Fruit fly (Drosophila melanogaster) whole organism, embryonic: ENCODE measurements around the gene Gorab.

Experiments
- ATbp ChIP-seq: fragments of 200-800 bp; sonication (Bioruptor generic); optimal IDR thresholded peaks from 2 replicates; lab custom pipeline; 2017; ENCODE audit warnings: missing biosample characterization, mild to moderate bottlenecking, missing genetic modification characterization, missing genetic modification reagents
- B-H1 ChIP-seq: fragments of 200-800 bp; sonication (Bioruptor generic); IDR thresholded peaks from 3 replicates; pipeline ENCODE4 v1.3.6; 2022; ENCODE audit warnings: missing biosample characterization, missing genetic modification characterization
- CG10274 ChIP-seq: fragments of 200-800 bp; sonication (Bioruptor generic); optimal IDR thresholded peaks from 3 replicates; lab custom pipeline; 2017; ENCODE audit warnings: missing biosample characterization, mild to moderate bottlenecking, missing genetic modification characterization
- CG12155 ChIP-seq: fragments of 200-800 bp; sonication (Bioruptor generic); optimal IDR thresholded peaks from 3 replicates; lab custom pipeline; 2016; ENCODE audit warnings: missing biosample characterization, missing genetic modification characterization
- CG12219 ChIP-seq: fragments of 200-800 bp; sonication (Bioruptor generic); optimal IDR thresholded peaks from 3 replicates; lab custom pipeline; 2018; ENCODE audit warnings: missing biosample characterization, mild to moderate bottlenecking, missing genetic modification characterization
- CG1233 ChIP-seq: fragments of 200-800 bp; sonication (Bioruptor generic); optimal IDR thresholded peaks from 4 replicates; lab custom pipeline; 2018; ENCODE audit warnings: missing biosample characterization, mild to moderate bottlenecking, missing genetic modification characterization
- CG12942 ChIP-seq: fragments of 200-800 bp; sonication (Bioruptor generic); optimal IDR thresholded peaks from 3 replicates; lab custom pipeline; 2016; ENCODE audit warnings: missing biosample characterization, missing genetic modification characterization
- CG14710 ChIP-seq: fragments of 200-800 bp; sonication (Bioruptor generic); optimal IDR thresholded peaks from 3 replicates; lab custom pipeline; 2019; ENCODE audit warnings: missing biosample characterization, mild to moderate bottlenecking, missing genetic modification characterization, moderate library complexity
- CG15269 ChIP-seq: fragments of 200-800 bp; sonication (Bioruptor generic); optimal IDR thresholded peaks from 2 replicates; lab custom pipeline; 2018; ENCODE audit warnings: missing biosample characterization, mild to moderate bottlenecking, missing genetic modification characterization, moderate library complexity
- CG2678 ChIP-seq: fragments of 200-800 bp; sonication (Bioruptor generic); optimal IDR thresholded peaks from 3 replicates; lab custom pipeline; 2019; ENCODE audit warnings: missing biosample characterization, mild to moderate bottlenecking, missing genetic modification characterization, moderate library complexity
- CG2712 ChIP-seq: fragments of 200-800 bp; optimal IDR thresholded peaks from 3 replicates; lab custom pipeline; 2019; ENCODE audit warnings: missing biosample characterization, mild to moderate bottlenecking, missing genetic modification characterization, moderate library complexity
- CG2875 ChIP-seq: fragments of 200-800 bp; sonication (Bioruptor generic); optimal IDR thresholded peaks from 2 replicates; lab custom pipeline; 2017; ENCODE audit warnings: missing biosample characterization, mild to moderate bottlenecking, missing genetic modification characterization, missing genetic modification reagents
- CG2889 ChIP-seq: fragments of 200-800 bp; sonication (Bioruptor generic); IDR thresholded peaks from 3 replicates; pipeline ENCODE4 v1.3.6; 2022; ENCODE audit warnings: missing biosample characterization, missing genetic modification characterization
- CG32767 ChIP-seq: fragments of 200-800 bp; sonication (Bioruptor generic); IDR thresholded peaks from 2 replicates; pipeline ENCODE4 v1.3.6; 2022; ENCODE audit warnings: missing biosample characterization, missing genetic modification characterization
- CG3407 ChIP-seq: fragments of 200-800 bp; sonication (Bioruptor generic); optimal IDR thresholded peaks from 2 replicates; lab custom pipeline; 2018; ENCODE audit warnings: missing biosample characterization, mild to moderate bottlenecking, missing genetic modification characterization
- CG4730 ChIP-seq: fragments of 200-800 bp; sonication (Bioruptor generic); IDR thresholded peaks from 2 replicates; pipeline ENCODE4 v1.3.6; 2022; ENCODE audit warnings: missing biosample characterization, missing genetic modification characterization
- CG4854 ChIP-seq: fragments of 200-800 bp; sonication (Bioruptor generic); optimal IDR thresholded peaks from 2 replicates; lab custom pipeline; 2016; ENCODE audit warnings: missing biosample characterization, missing genetic modification characterization, inconsistent platforms
- CG6683 ChIP-seq: fragments of 200-800 bp; sonication (Bioruptor generic); optimal IDR thresholded peaks from 2 replicates; lab custom pipeline; 2017; ENCODE audit warnings: missing biosample characterization, mild to moderate bottlenecking, missing genetic modification characterization, missing genetic modification reagents
- CG7372 ChIP-seq: fragments of 200-800 bp; sonication (Bioruptor generic); IDR thresholded peaks from 2 replicates; pipeline ENCODE4 v1.3.6; 2022; ENCODE audit warnings: missing biosample characterization, missing genetic modification characterization
- CG7839 ChIP-seq: fragments of 200-800 bp; sonication (Bioruptor generic); optimal IDR thresholded peaks from 3 replicates; lab custom pipeline; 2018; ENCODE audit warnings: missing biosample characterization, mild to moderate bottlenecking, missing genetic modification characterization, moderate library complexity
- CG7963 ChIP-seq: fragments of 200-800 bp; sonication (Bioruptor generic); IDR thresholded peaks from 3 replicates; pipeline ENCODE4 v1.3.6; 2022; ENCODE audit warnings: missing biosample characterization, missing genetic modification characterization; ENCODE audit not compliant: partially characterized antibody
- CG8924 ChIP-seq: fragments of 200-800 bp; optimal IDR thresholded peaks from 3 replicates; lab custom pipeline; 2019; ENCODE audit warnings: missing biosample characterization, mild to moderate bottlenecking, missing genetic modification characterization, moderate library complexity
- CG9609 ChIP-seq: fragments of 200-800 bp; sonication (Bioruptor generic); optimal IDR thresholded peaks from 3 replicates; lab custom pipeline; 2016; ENCODE audit warnings: missing biosample characterization, missing genetic modification characterization
- E2f2 ChIP-seq: fragments of 200-800 bp; sonication (Bioruptor generic); IDR thresholded peaks from 2 replicates; pipeline ENCODE4 v1.3.6; 2022; ENCODE audit warnings: missing biosample characterization, missing genetic modification characterization
- ERR ChIP-seq: fragments of 200-800 bp; sonication (Bioruptor generic); optimal IDR thresholded peaks from 2 replicates; lab custom pipeline; 2016; ENCODE audit warnings: missing biosample characterization, missing genetic modification characterization
- Hr51 ChIP-seq, 2 experiments: fragments of 200-800 bp; sonication (Bioruptor generic); optimal IDR thresholded peaks; 2 replicates in 1 of 2; 3 replicates in 1 of 2; lab custom pipeline; 2016 to 2018; ENCODE audit warnings: missing biosample characterization in 2 of 2, missing genetic modification characterization in 2 of 2, mild to moderate bottlenecking in 1 of 2, moderate library complexity in 1 of 2
- Hr78 ChIP-seq, 2 experiments: fragments of 200-800 bp in 1 of 2; fragments of >200 bp in 1 of 2; sonication (Bioruptor generic) in 1 of 2; optimal IDR thresholded peaks; 2 replicates each; lab custom pipeline; 2017 to 2019; ENCODE audit warnings: missing biosample characterization in 2 of 2, missing genetic modification characterization in 2 of 2, mild to moderate bottlenecking in 1 of 2, moderate library complexity in 1 of 2
- NfI ChIP-seq: fragments of 200-800 bp; sonication (Bioruptor generic); optimal IDR thresholded peaks from 3 replicates; lab custom pipeline; 2018; ENCODE audit warnings: missing biosample characterization, mild to moderate bottlenecking, missing genetic modification characterization, moderate library complexity
- Rx ChIP-seq: fragments of 200-800 bp; sonication (Bioruptor generic); IDR thresholded peaks from 2 replicates; pipeline ENCODE4 v1.3.6; 2022; ENCODE audit warnings: missing biosample characterization, missing genetic modification characterization
- ac ChIP-seq: fragments of 200-800 bp; sonication (Bioruptor generic); optimal IDR thresholded peaks from 3 replicates; lab custom pipeline; 2017; ENCODE audit warnings: missing biosample characterization, mild to moderate bottlenecking, missing genetic modification characterization
- al ChIP-seq: fragments of 200-800 bp; sonication (Bioruptor generic); IDR thresholded peaks from 2 replicates; pipeline ENCODE4 v1.3.6; 2022; ENCODE audit warnings: missing biosample characterization, missing genetic modification characterization
- aop ChIP-seq: fragments of 200-800 bp; sonication (Bioruptor generic); IDR thresholded peaks from 2 replicates; pipeline ENCODE4 v1.3.6; 2022; ENCODE audit warnings: missing biosample characterization, missing genetic modification characterization
- ash1 ChIP-seq: fragments of 200-800 bp; sonication (Bioruptor generic); optimal IDR thresholded peaks from 2 replicates; lab custom pipeline; 2018; ENCODE audit warnings: missing biosample characterization, mild to moderate bottlenecking, missing genetic modification characterization
- ato ChIP-seq: fragments of 200-800 bp; sonication (Bioruptor generic); IDR thresholded peaks from 2 replicates; pipeline ENCODE4 v1.3.6; 2022; ENCODE audit warnings: missing biosample characterization, missing genetic modification characterization; ENCODE audit not compliant: partially characterized antibody
- chif ChIP-seq, 2 experiments: fragments of 200-800 bp; sonication (Bioruptor generic); optimal IDR thresholded peaks; 3 replicates each; lab custom pipeline; 2016; ENCODE audit warnings: missing biosample characterization in 2 of 2, missing genetic modification characterization in 2 of 2
- crc ChIP-seq: fragments of 200-800 bp; sonication (Bioruptor generic); optimal IDR thresholded peaks from 2 replicates; lab custom pipeline; 2016; ENCODE audit warnings: missing biosample characterization, missing genetic modification characterization
- gfzf ChIP-seq: fragments of 200-800 bp; sonication (Bioruptor generic); optimal IDR thresholded peaks from 2 replicates; lab custom pipeline; 2016; ENCODE audit warnings: missing biosample characterization, mild to moderate bottlenecking, missing genetic modification characterization, moderate library complexity
- grau ChIP-seq: fragments of 200-800 bp; optimal IDR thresholded peaks from 3 replicates; lab custom pipeline; 2019; ENCODE audit warnings: missing biosample characterization, mild to moderate bottlenecking, missing genetic modification characterization, moderate library complexity
- klu ChIP-seq: fragments of 200-800 bp; sonication (Bioruptor generic); IDR thresholded peaks from 2 replicates; pipeline ENCODE4 v1.3.6; 2022; ENCODE audit warnings: missing biosample characterization, missing genetic modification characterization
- lov ChIP-seq, 2 experiments: fragments of 200-800 bp in 1 of 2; fragments of >200 bp in 1 of 2; sonication (Bioruptor generic) in 1 of 2; IDR thresholded peaks in 1 of 2; optimal IDR thresholded peaks in 1 of 2; 2 replicates in 1 of 2; 3 replicates in 1 of 2; pipeline versions ENCODE4 v1.3.6 to Lab custom; 2017 to 2022; ENCODE audit warnings: missing biosample characterization in 1 of 2, missing genetic modification characterization in 1 of 2
- oc ChIP-seq: fragments of 200-800 bp; sonication (Bioruptor generic); optimal IDR thresholded peaks from 2 replicates; lab custom pipeline; 2018; ENCODE audit warnings: missing biosample characterization, mild to moderate bottlenecking, missing genetic modification characterization, moderate library complexity
- onecut ChIP-seq: fragments of 200-800 bp; sonication (Bioruptor generic); IDR thresholded peaks from 2 replicates; pipeline ENCODE4 v1.3.6; 2022; ENCODE audit warnings: missing biosample characterization, missing genetic modification characterization
- pros ChIP-seq: fragments of 200-800 bp; sonication (Bioruptor generic); optimal IDR thresholded peaks from 3 replicates; lab custom pipeline; 2019; ENCODE audit warnings: missing biosample characterization, mild to moderate bottlenecking, missing genetic modification characterization, moderate library complexity
- scrt ChIP-seq: fragments of 200-800 bp; sonication (Bioruptor generic); optimal IDR thresholded peaks from 2 replicates; lab custom pipeline; 2018; ENCODE audit warnings: missing biosample characterization, mild to moderate bottlenecking, missing genetic modification characterization, moderate library complexity
- sens ChIP-seq: fragments of 200-800 bp; sonication (Bioruptor generic); peaks from one replicate; lab custom pipeline; 2016; ENCODE audit warnings: missing biosample characterization, missing genetic modification characterization
- sima ChIP-seq: fragments of 200-800 bp; sonication (Bioruptor generic); optimal IDR thresholded peaks from 2 replicates; lab custom pipeline; 2016; ENCODE audit warnings: missing biosample characterization, missing genetic modification characterization
- sna ChIP-seq: fragments of 200-800 bp; sonication (Bioruptor generic); IDR thresholded peaks from 2 replicates; pipeline ENCODE4 v1.3.6; 2022; ENCODE audit warnings: missing biosample characterization, missing genetic modification characterization; ENCODE audit not compliant: partially characterized antibody
- toy ChIP-seq: fragments of 200-800 bp; sonication (Bioruptor generic); IDR thresholded peaks from 2 replicates; pipeline ENCODE4 v1.3.6; 2022; ENCODE audit warnings: missing biosample characterization, missing genetic modification characterization
- tup ChIP-seq: fragments of 200-800 bp; sonication (Bioruptor generic); optimal IDR thresholded peaks from 2 replicates; lab custom pipeline; 2016; ENCODE audit warnings: missing biosample characterization, mild to moderate bottlenecking, missing genetic modification characterization, moderate library complexity
- twi ChIP-seq: fragments of 200-800 bp; optimal IDR thresholded peaks from 2 replicates; lab custom pipeline; 2019; ENCODE audit warnings: missing biosample characterization, mild to moderate bottlenecking, missing genetic modification characterization, moderate library complexity

The Gorab gene

dm6 chr3L:17428779-17429178 is at the start of gene Gorab (continued):
- peak; percentile 85 for TF ChIP-seq grau (tag; lab: Kevin White, UChicago)
- peak; percentile 77 to 82 for TF ChIP-seq Hr51 (GFP tag; optimal IDR thresholded peaks at IDR 0.05; lab: Kevin White, UChicago)
- TF ChIP-seq Rx (GFP tag; lab: Robert Waterston, UW): peak; percentile 90
- TF ChIP-seq CG2889 (GFP tag; lab: Robert Waterston, UW): peak; percentile 96
- no peak for TF ChIP-seq sna (GFP tag; lab: Robert Waterston, UW)
- peak; percentile 4 for TF ChIP-seq CG2875 (GFP tag; lab: Kevin White, UChicago)
- peak; percentile 89 for TF ChIP-seq CG32767 (GFP tag; lab: Robert Waterston, UW)
- TF ChIP-seq al (GFP tag; lab: Robert Waterston, UW): peak; percentile 96
- peak; percentile 90 for TF ChIP-seq CG12942 (GFP tag; lab: Kevin White, UChicago)
- peak; percentile 90 for TF ChIP-seq CG12155
- peak; percentile 80 for TF ChIP-seq oc (tag; lab: Kevin White, UChicago)
- TF ChIP-seq CG7963: no peak
- TF ChIP-seq chif (GFP tag; optimal IDR thresholded peaks at IDR 0.05; lab: Kevin White, UChicago): peak; percentile 62 to 79
- peak; percentile 95 for TF ChIP-seq CG2712
- peak; percentile 94 for TF ChIP-seq CG4730 (GFP tag; lab: Robert Waterston, UW)
- TF ChIP-seq CG4854 (GFP tag; lab: Kevin White, UChicago): peak; percentile 79
- TF ChIP-seq tup (GFP tag; lab: Kevin White, UChicago): peak; percentile 77
- TF ChIP-seq CG2678 (tag; lab: Kevin White, UChicago): peak; percentile 85
- peak; percentile 49 for TF ChIP-seq CG3407 (GFP tag; lab: Kevin White, UChicago)
- TF ChIP-seq ATbp (GFP tag; lab: Kevin White, UChicago): peak; percentile 50
- peak; percentile 94 for TF ChIP-seq CG14710 (tag; lab: Kevin White, UChicago)
- TF ChIP-seq CG9609: peak; percentile 77
- peak; percentile 95 for TF ChIP-seq CG7372
- peak; percentile 87 for TF ChIP-seq E2f2 (GFP tag; lab: Robert Waterston, UW)
- TF ChIP-seq CG12219 (GFP tag; lab: Kevin White, UChicago): peak; percentile 26
- TF ChIP-seq CG1233 (GFP tag; lab: Kevin White, UChicago): peak; percentile 68
- peak; percentile 32 for TF ChIP-seq scrt
- peak; percentile 67 for TF ChIP-seq twi (tag; lab: Kevin White, UChicago)
- TF ChIP-seq ac (GFP tag; lab: Kevin White, UChicago): peak; percentile 13
- TF ChIP-seq Hr78 (GFP tag; optimal IDR thresholded peaks at IDR 0.05; lab: Kevin White, UChicago): no peak
- TF ChIP-seq ERR: peak; percentile 32
- TF ChIP-seq B-H1: peak; percentile 93
- peak; percentile 28 for TF ChIP-seq CG6683 (GFP tag; lab: Kevin White, UChicago)
- no peak for TF ChIP-seq ash1
- peak; percentile 91 for TF ChIP-seq CG7839 (tag; lab: Kevin White, UChicago)
- TF ChIP-seq lov (optimal IDR thresholded peaks at IDR 0.05; lab: Kevin White, UChicago): no peak
- peak; percentile 83; the same call in 2 of the 3 replicates for TF ChIP-seq lov (GFP tag; IDR thresholded peaks at IDR 0.05; lab: Robert Waterston, UW)
- peak; percentile 85 for TF ChIP-seq CG8924
- peak; percentile 92 for TF ChIP-seq klu (GFP tag; lab: Robert Waterston, UW)
- TF ChIP-seq ato (GFP tag; lab: Robert Waterston, UW): no peak
- peak; percentile 90 for TF ChIP-seq toy (GFP tag; lab: Robert Waterston, UW)
- TF ChIP-seq crc: no peak
- TF ChIP-seq NfI: peak; percentile 88
- TF ChIP-seq gfzf (GFP tag; lab: Kevin White, UChicago): peak; percentile 20
- TF ChIP-seq sima: no peak
- peak; percentile 96 for TF ChIP-seq sens (GFP tag; lab: Kevin White, UChicago)
- TF ChIP-seq CG10274: peak; percentile 35
- TF ChIP-seq aop (GFP tag; lab: Robert Waterston, UW): peak; percentile 78
- no peak for TF ChIP-seq pros (GFP tag; lab: Kevin White, UChicago)
- TF ChIP-seq onecut (GFP tag; lab: Robert Waterston, UW): peak; percentile 62
- peak; percentile 87 for TF ChIP-seq CG15269 (tag; lab: Kevin White, UChicago)
